Worm (Caenorhabditis elegans) whole organism, L4/young adult: ENCODE measurements around the gene F40H3.3.

Experiments
- W03F9.2 ChIP-seq: fragments of 150-350 bp; optimal IDR thresholded peaks from 2 replicates; lab custom pipeline; 2014; ENCODE audit warnings: missing biosample characterization, missing genetic modification characterization
- dao-5 ChIP-seq: sonication (generic microtip); optimal IDR thresholded peaks from 2 replicates; lab custom pipeline; 2016; ENCODE audit warnings: missing genotype, missing genetic modification characterization, moderate library complexity, missing compliant biosample characterization
- him-1 ChIP-seq: sonication (generic microtip); optimal IDR thresholded peaks from 2 replicates; lab custom pipeline; 2016; ENCODE audit warnings: missing genotype, missing genetic modification reagents, missing genetic modification characterization, missing compliant biosample characterization

DNA sequence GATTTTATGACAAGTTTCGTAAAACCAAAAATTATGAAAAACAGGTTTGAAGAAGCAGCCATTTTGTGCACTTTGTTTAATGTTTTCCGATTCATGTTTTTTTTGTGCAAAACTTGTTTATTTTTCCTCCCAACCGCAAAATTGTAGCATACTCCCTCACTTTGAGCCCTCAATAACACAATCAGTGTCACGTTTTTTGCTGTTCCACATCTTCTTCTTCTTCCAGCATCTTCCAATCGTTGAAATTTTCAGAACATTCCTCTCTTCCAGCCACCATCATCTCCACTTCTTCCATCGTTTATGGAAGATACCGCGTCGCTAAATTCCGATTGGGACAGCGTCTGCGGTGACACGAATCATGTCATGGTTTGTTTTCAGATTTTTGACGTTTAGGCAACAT lies 38.7 kb upstream of the F40H3.3 start, which contains the start of gene abts-3:
- TF ChIP-seq him-1, result no peak
- no peak for TF ChIP-seq W03F9.2
- no peak for TF ChIP-seq dao-5 (tag; lab: Kevin White, UChicago)
